Worm (Caenorhabditis elegans) whole organism, young adult: ENCODE data around the gene ZK856.6.

Source experiments
- B0019.2 ChIP-seq: fragments of 200-800 bp; sonication (Bioruptor generic); conservative IDR thresholded peaks from 2 replicates; pipeline ENCODE4 v1.3.6; 2022; ENCODE audit warnings: missing genetic modification reagents, missing genetic modification characterization, missing compliant biosample characterization
- B0336.3 ChIP-seq: fragments of 200-800 bp; sonication (Bioruptor generic); IDR thresholded peaks from 2 replicates; pipeline ENCODE4 v1.3.6; 2022; ENCODE audit warnings: missing genetic modification characterization, missing compliant biosample characterization
- C06A6.2 ChIP-seq: fragments of 200-800 bp; sonication (Bioruptor generic); conservative IDR thresholded peaks from 2 replicates; pipeline ENCODE4 v1.3.6; 2022; ENCODE audit warnings: missing genetic modification characterization, missing compliant biosample characterization
- F10E7.11 ChIP-seq: sonication (generic microtip); optimal IDR thresholded peaks from 2 replicates; lab custom pipeline; 2017; ENCODE audit warnings: mild to moderate bottlenecking, missing genetic modification characterization, moderate library complexity, missing compliant biosample characterization
- F23B12.7 ChIP-seq: sonication (generic microtip); optimal IDR thresholded peaks from 2 replicates; lab custom pipeline; 2017; ENCODE audit warnings: missing genetic modification characterization, mild to moderate bottlenecking, missing compliant biosample characterization, antibody characterized with exemption, moderate library complexity; ENCODE audit not compliant: insufficient read depth
- F52B5.7 ChIP-seq: sonication (generic microtip); optimal IDR thresholded peaks from 2 replicates; lab custom pipeline; 2016; ENCODE audit warnings: mild to moderate bottlenecking, missing genetic modification characterization, missing compliant biosample characterization
- K11D2.4 ChIP-seq: fragments of 200-800 bp; sonication (Bioruptor generic); IDR thresholded peaks from 2 replicates; pipeline ENCODE4 v1.3.6; 2022; ENCODE audit warnings: missing genetic modification reagents, missing genetic modification characterization, missing compliant biosample characterization
- T26A5.8 ChIP-seq: sonication (generic microtip); optimal IDR thresholded peaks from 2 replicates; lab custom pipeline; 2016; ENCODE audit warnings: missing genetic modification characterization, missing compliant biosample characterization
- Y53F4B.3 ChIP-seq: fragments of 200-800 bp; sonication (Bioruptor generic); IDR thresholded peaks from 2 replicates; pipeline ENCODE4 v1.3.6; 2022; ENCODE audit warnings: missing genetic modification reagents, missing genetic modification characterization, missing compliant biosample characterization
- Y53G8AR.9 ChIP-seq: fragments of 200-800 bp; sonication (Bioruptor generic); conservative IDR thresholded peaks from 2 replicates; pipeline ENCODE4 v1.3.6; 2022; ENCODE audit warnings: missing genetic modification reagents, missing genetic modification characterization, missing compliant biosample characterization
- Y56A3A.18 ChIP-seq: fragments of 200-800 bp; sonication (Bioruptor generic); IDR thresholded peaks from 2 replicates; pipeline ENCODE4 v1.3.6; 2022; ENCODE audit warnings: missing genetic modification reagents, missing genetic modification characterization, missing compliant biosample characterization
- Y67H2A.10 ChIP-seq: fragments of 200-800 bp; sonication (Bioruptor generic); conservative IDR thresholded peaks from 2 replicates; pipeline ENCODE4 v1.3.6; 2022; ENCODE audit warnings: missing genetic modification reagents, missing genetic modification characterization, missing compliant biosample characterization
- athp-1 ChIP-seq: sonication (generic microtip); optimal IDR thresholded peaks from 2 replicates; lab custom pipeline; 2017; ENCODE audit warnings: mild to moderate bottlenecking, missing genetic modification characterization, missing compliant biosample characterization
- attf-6 ChIP-seq: fragments of 200-800 bp; sonication (Bioruptor generic); IDR thresholded peaks from 2 replicates; pipeline ENCODE4 v1.3.6; 2022; ENCODE audit warnings: missing genetic modification reagents, missing genetic modification characterization, missing compliant biosample characterization
- bed-1 ChIP-seq: fragments of 200-800 bp; sonication (Bioruptor generic); IDR thresholded peaks from 2 replicates; pipeline ENCODE4 v1.3.6; 2022; ENCODE audit warnings: missing genetic modification reagents, missing genetic modification characterization, missing compliant biosample characterization
- ccch-3 ChIP-seq: fragments of 200-800 bp; sonication (Bioruptor generic); optimal IDR thresholded peaks from 2 replicates; lab custom pipeline; 2018; ENCODE audit warnings: mild to moderate bottlenecking, missing genetic modification characterization, missing compliant biosample characterization
- ceh-58 ChIP-seq: fragments of 200-800 bp; sonication (Bioruptor generic); IDR thresholded peaks from 2 replicates; pipeline ENCODE4 v1.3.6; 2022; ENCODE audit warnings: missing genetic modification characterization, missing compliant biosample characterization
- ceh-91 ChIP-seq: fragments of 200-800 bp; sonication (Bioruptor generic); IDR thresholded peaks from 2 replicates; pipeline ENCODE4 v1.3.6; 2022; ENCODE audit warnings: missing genetic modification reagents, missing genetic modification characterization, missing compliant biosample characterization
- dox-1 ChIP-seq: fragments of 200-800 bp; sonication (Bioruptor generic); IDR thresholded peaks from 2 replicates; pipeline ENCODE4 v1.3.6; 2022; ENCODE audit warnings: missing genetic modification reagents, missing genetic modification characterization, missing compliant biosample characterization
- egl-18 ChIP-seq: fragments of 200-800 bp; sonication (Bioruptor generic); IDR thresholded peaks from 2 replicates; pipeline ENCODE4 v1.3.6; 2022; ENCODE audit warnings: missing genetic modification reagents, missing genetic modification characterization, missing compliant biosample characterization
- ets-4 ChIP-seq: fragments of 200-800 bp; sonication (Bioruptor generic); optimal IDR thresholded peaks from 2 replicates; lab custom pipeline; 2018; ENCODE audit warnings: mild to moderate bottlenecking, missing genetic modification characterization, missing compliant biosample characterization
- fkh-3 ChIP-seq: sonication (generic microtip); optimal IDR thresholded peaks from 2 replicates; lab custom pipeline; 2016; ENCODE audit warnings: mild to moderate bottlenecking, missing genetic modification characterization, missing compliant biosample characterization
- gei-17 ChIP-seq: fragments of 200-800 bp; sonication (Bioruptor generic); optimal IDR thresholded peaks from 2 replicates; lab custom pipeline; 2018; ENCODE audit warnings: mild to moderate bottlenecking, missing genetic modification characterization, missing compliant biosample characterization
- hlh-26 ChIP-seq: fragments of 200-800 bp; sonication (Bioruptor generic); conservative IDR thresholded peaks from 2 replicates; pipeline ENCODE4 v1.3.6; 2022; ENCODE audit warnings: missing genetic modification reagents, missing genetic modification characterization, missing compliant biosample characterization
- hmg-1.2 ChIP-seq: fragments of 200-800 bp; sonication (Bioruptor generic); IDR thresholded peaks from 2 replicates; pipeline ENCODE4 v1.3.6; 2022; ENCODE audit warnings: missing genetic modification reagents, missing genetic modification characterization, missing compliant biosample characterization
- let-607 ChIP-seq, 2 experiments: fragments of 200-800 bp in 1 of 2; sonication (Bioruptor generic) in 1 of 2; sonication (generic microtip) in 1 of 2; optimal IDR thresholded peaks; 2 replicates each; lab custom pipeline; 2016 to 2018; ENCODE audit warnings: mild to moderate bottlenecking in 2 of 2, missing compliant biosample characterization in 2 of 2, missing genetic modification characterization in 2 of 2, moderate library complexity in 2 of 2, missing genotype in 1 of 2
- lir-1 ChIP-seq: fragments of 200-800 bp; sonication (Bioruptor generic); conservative IDR thresholded peaks from 2 replicates; pipeline ENCODE4 v1.3.6; 2022; ENCODE audit warnings: missing genetic modification reagents, missing genetic modification characterization, missing compliant biosample characterization
- lsl-1 ChIP-seq: fragments of 200-800 bp; sonication (Bioruptor generic); optimal IDR thresholded peaks from 2 replicates; lab custom pipeline; 2018; ENCODE audit warnings: mild to moderate bottlenecking, missing genetic modification characterization, moderate library complexity, missing compliant biosample characterization
- lsy-27 ChIP-seq: sonication (generic microtip); optimal IDR thresholded peaks from 2 replicates; lab custom pipeline; 2017; ENCODE audit warnings: missing genetic modification characterization, mild to moderate bottlenecking, missing compliant biosample characterization, antibody characterized with exemption, missing genotype, borderline replicate concordance; ENCODE audit not compliant: insufficient read depth
- madf-3 ChIP-seq: fragments of 200-800 bp; sonication (Bioruptor generic); IDR thresholded peaks from 2 replicates; pipeline ENCODE4 v1.3.6; 2022; ENCODE audit warnings: missing genetic modification reagents, missing genetic modification characterization, missing compliant biosample characterization
- madf-8 ChIP-seq: fragments of 200-800 bp; sonication (Bioruptor generic); conservative IDR thresholded peaks from 2 replicates; pipeline ENCODE4 v1.3.6; 2022; ENCODE audit warnings: missing genetic modification reagents, missing genetic modification characterization, missing compliant biosample characterization
- mcd-1 ChIP-seq: fragments of 200-800 bp; sonication (Bioruptor generic); IDR thresholded peaks from 2 replicates; pipeline ENCODE4 v1.3.6; 2022; ENCODE audit warnings: missing genetic modification reagents, missing genetic modification characterization, missing compliant biosample characterization
- nfya-1 ChIP-seq: sonication (generic microtip); optimal IDR thresholded peaks from 2 replicates; lab custom pipeline; 2017; ENCODE audit warnings: antibody characterized with exemption, missing compliant biosample characterization, missing genetic modification characterization, borderline replicate concordance; ENCODE audit not compliant: insufficient read depth
- nhr-179 ChIP-seq: sonication (generic microtip); optimal IDR thresholded peaks from 2 replicates; lab custom pipeline; 2016; ENCODE audit warnings: mild to moderate bottlenecking, missing genetic modification characterization, missing compliant biosample characterization
- pbrm-1 ChIP-seq: fragments of 200-800 bp; sonication (Bioruptor generic); IDR thresholded peaks from 2 replicates; pipeline ENCODE4 v1.3.6; 2022; ENCODE audit warnings: missing genetic modification reagents, missing genetic modification characterization, missing compliant biosample characterization
- rec-8 ChIP-seq, 2 experiments: sonication (generic microtip); optimal IDR thresholded peaks; 2 replicates each; lab custom pipeline; 2016; ENCODE audit warnings: mild to moderate bottlenecking in 2 of 2, missing genetic modification characterization in 2 of 2, missing genetic modification reagents in 2 of 2, missing genotype in 2 of 2, missing biosample characterization in 1 of 2, missing compliant biosample characterization in 1 of 2, moderate library complexity in 1 of 2
- repo-1 ChIP-seq: sonication (generic microtip); optimal IDR thresholded peaks from 2 replicates; lab custom pipeline; 2017; ENCODE audit warnings: mild to moderate bottlenecking, missing genetic modification characterization, missing compliant biosample characterization
- sdz-38 ChIP-seq: sonication (generic microtip); optimal IDR thresholded peaks from 2 replicates; lab custom pipeline; 2016; ENCODE audit warnings: missing genotype, missing genetic modification characterization, missing compliant biosample characterization
- sea-2 ChIP-seq: fragments of 200-800 bp; sonication (Bioruptor generic); IDR thresholded peaks from 2 replicates; pipeline ENCODE4 v1.3.6; 2022; ENCODE audit warnings: missing genetic modification characterization, missing compliant biosample characterization
- snpc-1.1 ChIP-seq: sonication (generic microtip); optimal IDR thresholded peaks from 2 replicates; lab custom pipeline; 2017; ENCODE audit warnings: missing genetic modification characterization, mild to moderate bottlenecking, missing compliant biosample characterization, antibody characterized with exemption, moderate library complexity, missing genotype, missing genetic modification reagents; ENCODE audit not compliant: insufficient read depth
- sptf-2 ChIP-seq: fragments of 200-800 bp; sonication (Bioruptor generic); optimal IDR thresholded peaks from 2 replicates; lab custom pipeline; 2018; ENCODE audit warnings: mild to moderate bottlenecking, missing genetic modification characterization, missing compliant biosample characterization
- unc-130 ChIP-seq: sonication (generic microtip); optimal IDR thresholded peaks from 2 replicates; lab custom pipeline; 2016; ENCODE audit warnings: missing genetic modification reagents, missing genetic modification characterization, missing compliant biosample characterization
- unc-62 ChIP-seq: fragments of 150-350 bp; optimal IDR thresholded peaks from 2 replicates; lab custom pipeline; 2014; ENCODE audit warnings: missing biosample characterization, missing genetic modification reagents, missing genetic modification characterization
- xnd-1 ChIP-seq: sonication (generic microtip); optimal IDR thresholded peaks from 2 replicates; lab custom pipeline; 2016; ENCODE audit warnings: missing genotype, missing genetic modification reagents, missing genetic modification characterization, missing compliant biosample characterization
- zfh-2 ChIP-seq: fragments of 200-800 bp; sonication (Bioruptor generic); conservative IDR thresholded peaks from 2 replicates; pipeline ENCODE4 v1.3.6; 2022; ENCODE audit warnings: missing genetic modification reagents, missing genetic modification characterization, missing compliant biosample characterization
- ztf-25 ChIP-seq: fragments of 200-800 bp; sonication (Bioruptor generic); IDR thresholded peaks from 2 replicates; pipeline ENCODE4 v1.3.6; 2022; ENCODE audit warnings: missing genetic modification reagents, missing genetic modification characterization, missing compliant biosample characterization
- ztf-26 ChIP-seq: sonication (generic microtip); optimal IDR thresholded peaks from 2 replicates; lab custom pipeline; 2017; ENCODE audit warnings: missing genetic modification characterization, missing compliant biosample characterization
- ztf-6 ChIP-seq: fragments of 200-800 bp; sonication (Bioruptor generic); IDR thresholded peaks from 2 replicates; pipeline ENCODE4 v1.3.6; 2022; ENCODE audit warnings: missing genetic modification reagents, missing genetic modification characterization, missing compliant biosample characterization

Gene ZK856.6

ce11 chrV:10237959-10238444 is 39.5 kb downstream of the ZK856.6 start (continued):
- TF ChIP-seq mcd-1 (no peak), nfya-1 (tag; lab: Kevin White, UChicago) (no peak), C06A6.2 (GFP tag; lab: Robert Waterston, UW) (no peak), dox-1 (peak; percentile 30; the same call in 1 of the 2 replicates), K11D2.4 (GFP tag; lab: Robert Waterston, UW) (no peak), sptf-2 (GFP tag; lab: Kevin White, UChicago) (no peak), B0019.2 (GFP tag; lab: Robert Waterston, UW) (no peak), unc-62 (GFP tag; lab: Kevin White, UChicago) (no peak), Y53F4B.3 (GFP tag; lab: Robert Waterston, UW) (no peak), bed-1 (0 out of 2 replicates have a peak, but pooled peaks have one; percentile 51), sea-2 (GFP tag; lab: Robert Waterston, UW) (no peak), zfh-2 (no peak), ztf-6 (GFP tag; lab: Robert Waterston, UW) (no peak), lsy-27 (no peak), lsl-1 (GFP tag; lab: Kevin White, UChicago) (no peak), xnd-1 (tag; lab: Kevin White, UChicago) (peak; percentile 28), ceh-91 (peak; percentile 14; the same call in 1 of the 2 replicates), F52B5.7 (tag; lab: Kevin White, UChicago) (peak; percentile 91), sdz-38 (tag; lab: Kevin White, UChicago) (no peak), nhr-179 (tag; lab: Kevin White, UChicago) (no peak), Y56A3A.18 (GFP tag; lab: Robert Waterston, UW) (peak; percentile 59), fkh-3 (peak; percentile 54), gei-17 (no peak), ets-4 (GFP tag; lab: Kevin White, UChicago) (no peak), ztf-25 (peak; percentile 85), B0336.3 (GFP tag; lab: Robert Waterston, UW) (peak; percentile 82), snpc-1.1 (tag; lab: Kevin White, UChicago) (no peak), attf-6 (peak; percentile 73; the same call in 1 of the 2 replicates), pbrm-1 (no peak; the same call in 1 of the 2 replicates), unc-130 (GFP tag; lab: Kevin White, UChicago) (no peak), egl-18 (GFP tag; lab: Robert Waterston, UW) (no peak), ztf-26 (tag; lab: Kevin White, UChicago) (no peak), Y67H2A.10 (GFP tag; lab: Robert Waterston, UW) (no peak), ceh-58 (GFP tag; lab: Robert Waterston, UW) (no peak), T26A5.8 (peak; percentile 60), ccch-3 (GFP tag; lab: Kevin White, UChicago) (no peak), hmg-1.2 (peak; percentile 29; the same call in 1 of the 2 replicates), athp-1 (peak; percentile 95), rec-8 (tag; optimal IDR thresholded peaks at IDR 0.05; lab: Kevin White, UChicago) (peak in 1 of 2 experiments; percentile 0), let-607 (tag; optimal IDR thresholded peaks at IDR 0.05; lab: Kevin White, UChicago) (no peak), madf-3 (GFP tag; lab: Robert Waterston, UW) (peak; percentile 88), F23B12.7 (tag; lab: Kevin White, UChicago) (no peak), lir-1 (GFP tag; lab: Robert Waterston, UW) (no peak), madf-8 (GFP tag; lab: Robert Waterston, UW) (no peak), Y53G8AR.9 (GFP tag; lab: Robert Waterston, UW) (peak; percentile 75; the same call in 1 of the 2 replicates), F10E7.11 (peak; percentile 93), repo-1 (tag; lab: Kevin White, UChicago) (no peak), hlh-26 (GFP tag; lab: Robert Waterston, UW) (no peak)
